Fruit fly (Drosophila melanogaster) whole organism, adult: ENCODE data around the gene Ugt305A1.

Source experiments
- CG12768 ChIP-seq: fragments of 200-800 bp; sonication (Bioruptor generic); optimal IDR thresholded peaks from 2 replicates; lab custom pipeline; 2017; ENCODE audit warnings: missing biosample characterization, missing genetic modification characterization, mild to moderate bottlenecking, moderate library complexity, missing genetic modification reagents
- CG14711 ChIP-seq: fragments of 200-800 bp; sonication (Bioruptor generic); optimal IDR thresholded peaks from 2 replicates; lab custom pipeline; 2018; ENCODE audit warnings: missing biosample characterization, mild to moderate bottlenecking, missing genetic modification characterization, moderate library complexity
- Clk ChIP-seq: fragments of 200-800 bp; sonication (Bioruptor generic); optimal IDR thresholded peaks from 2 replicates; lab custom pipeline; 2017; ENCODE audit warnings: missing biosample characterization, missing genetic modification characterization
- Hr96 ChIP-seq: fragments of 200-800 bp; sonication (Bioruptor generic); optimal IDR thresholded peaks from 2 replicates; lab custom pipeline; 2016; ENCODE audit warnings: missing biosample characterization, missing genetic modification characterization
- cic ChIP-seq: fragments of 200-800 bp; sonication (Bioruptor generic); optimal IDR thresholded peaks from 2 replicates; lab custom pipeline; 2017; ENCODE audit warnings: missing biosample characterization, mild to moderate bottlenecking, missing genetic modification characterization, moderate library complexity
- cnc ChIP-seq, 2 experiments: fragments of >200 bp; optimal IDR thresholded peaks; 2 replicates each; lab custom pipeline; 2017
- toe ChIP-seq: fragments of 200-800 bp; sonication (Bioruptor generic); optimal IDR thresholded peaks from 2 replicates; lab custom pipeline; 2016; ENCODE audit warnings: missing biosample characterization, missing genetic modification characterization

Ugt305A1 gene

dm6 chr3L:4110212-4110611, 50.6 kb downstream of the Ugt305A1 start:
- TF ChIP-seq Clk = no peak
- no peak for TF ChIP-seq cic (GFP tag; lab: Kevin White, UChicago)
- no peak for TF ChIP-seq CG14711 (tag; lab: Kevin White, UChicago)
- TF ChIP-seq toe = no peak
- no peak for TF ChIP-seq cnc (optimal IDR thresholded peaks at IDR 0.05; lab: Kevin White, UChicago)
- no peak for TF ChIP-seq Hr96 (GFP tag; lab: Kevin White, UChicago)
- no peak for TF ChIP-seq CG12768 (GFP tag; lab: Kevin White, UChicago)
